Fruit fly (Drosophila melanogaster): ENCODE measurements around the gene CG43732.

dm6 chr3R:18988957-18989818, 39.2 kb downstream of the CG43732 start:
- TF ChIP-seq CG33017 (tag; optimal IDR thresholded peaks at IDR 0.05) = no peak
- TF ChIP-seq Crg-1 (GFP tag; optimal IDR thresholded peaks at IDR 0.05) = no peak
- TF ChIP-seq CG5204 (GFP tag; optimal IDR thresholded peaks at IDR 0.05) = no peak
- TF ChIP-seq Mnt (GFP tag; optimal IDR thresholded peaks at IDR 0.05) = no peak
- TF ChIP-seq Clk (GFP tag; optimal IDR thresholded peaks at IDR 0.05) = no peak
- no peak for TF ChIP-seq ovo (GFP tag; optimal IDR thresholded peaks at IDR 0.05)
- no peak for TF ChIP-seq kay (GFP tag; ENCODE audit: borderline replicate concordance)

Data from whole organism, adult.